Fruit fly (Drosophila melanogaster): Measurements from ENCODE around the gene CG3457.

DNA sequence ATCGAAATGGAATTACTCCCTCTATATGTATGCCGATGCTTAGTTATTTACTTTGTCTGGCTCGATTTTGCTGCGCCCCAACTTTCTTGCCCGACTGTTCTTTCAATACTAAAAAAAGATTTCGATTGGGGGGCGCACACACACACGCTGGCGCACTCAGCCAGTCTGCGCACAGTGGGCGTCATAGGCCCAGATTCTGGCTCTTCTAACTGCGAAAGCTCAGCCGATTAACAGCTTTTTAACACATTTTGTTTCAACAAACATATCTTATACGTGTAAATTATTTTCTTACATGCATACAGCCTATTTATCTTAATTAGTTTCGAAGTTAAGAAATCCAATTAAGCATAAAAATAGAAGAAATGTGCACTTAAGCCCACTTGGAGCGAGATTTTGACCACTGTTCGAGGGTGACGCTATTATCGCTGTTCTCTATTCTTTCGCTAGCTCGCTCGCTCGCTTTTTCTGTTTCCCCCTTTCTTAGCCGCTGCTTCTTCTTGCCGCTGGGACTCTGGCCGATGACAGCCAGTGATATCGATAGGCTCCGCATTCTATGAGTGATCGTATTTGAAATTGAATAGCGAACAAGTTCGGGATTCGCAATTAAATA, 34.7 kb downstream of the CG3457 start, which contains the start of gene Vinc:
- no peak for TF ChIP-seq CG8478 (optimal IDR thresholded peaks at IDR 0.05)
- TF ChIP-seq CTCF (optimal IDR thresholded peaks at IDR 0.05), result no peak
